Worm (Caenorhabditis elegans) whole organism, L4 larva: Measurements from ENCODE around the gene F47B8.3.
A peak's percentile ranks its signal among the peaks of the same experiment; 100 is the strongest.

Experiments used
- D1046.2 ChIP-seq: fragments of 200-800 bp; sonication (Bioruptor generic); IDR thresholded peaks from 2 replicates; pipeline ENCODE4 v1.3.6; 2022; ENCODE audit warnings: missing genetic modification characterization, missing compliant biosample characterization
- F49E8.2 ChIP-seq: sonication (generic microtip); optimal IDR thresholded peaks from 2 replicates; lab custom pipeline; 2016; ENCODE audit warnings: missing compliant biosample characterization, mild to moderate bottlenecking, missing genetic modification characterization, borderline replicate concordance
- T20F7.1 ChIP-seq: fragments of 200-800 bp; sonication (Bioruptor generic); optimal IDR thresholded peaks from 2 replicates; lab custom pipeline; 2018; ENCODE audit warnings: mild to moderate bottlenecking, missing genetic modification characterization, missing compliant biosample characterization
- Y105C5A.15 ChIP-seq: fragments of 200-800 bp; sonication (Bioruptor generic); IDR thresholded peaks from 2 replicates; pipeline ENCODE4 v1.3.6; 2022; ENCODE audit warnings: missing genetic modification characterization, missing compliant biosample characterization
- ZK546.5 ChIP-seq, 2 experiments: sonication (generic microtip); optimal IDR thresholded peaks; 2 replicates each; lab custom pipeline; 2017; ENCODE audit warnings: missing biosample characterization in 2 of 2, missing genetic modification characterization in 2 of 2
- ceh-32 ChIP-seq: sonication (generic microtip); optimal IDR thresholded peaks from 2 replicates; lab custom pipeline; 2016; ENCODE audit warnings: mild to moderate bottlenecking, missing genetic modification characterization, missing compliant biosample characterization; ENCODE audit not compliant: poor library complexity
- ceh-44 ChIP-seq: fragments of 200-800 bp; sonication (Bioruptor generic); IDR thresholded peaks from 2 replicates; pipeline ENCODE4 v1.3.6; 2022; ENCODE audit warnings: missing genetic modification reagents, missing genetic modification characterization, missing compliant biosample characterization
- ctbp-1 ChIP-seq: fragments of 200-800 bp; sonication (Bioruptor generic); IDR thresholded peaks from 2 replicates; pipeline ENCODE4 v1.3.6; 2022; ENCODE audit warnings: missing genetic modification reagents, missing genetic modification characterization, missing compliant biosample characterization
- daf-12 ChIP-seq: fragments of 150-350 bp; optimal IDR thresholded peaks from 2 replicates; lab custom pipeline; 2014; ENCODE audit warnings: missing biosample characterization, missing genetic modification reagents, missing genetic modification characterization
- daf-16 ChIP-seq, 3 experiments: sonication (generic microtip); optimal IDR thresholded peaks; 2 replicates each; lab custom pipeline; 2016 to 2017; ENCODE audit warnings: missing genetic modification characterization in 3 of 3, missing genetic modification reagents in 3 of 3, mild to moderate bottlenecking in 2 of 3, missing compliant biosample characterization in 2 of 3, missing biosample characterization in 1 of 3, moderate library complexity in 1 of 3
- dmd-6 ChIP-seq: fragments of 200-800 bp; sonication (Bioruptor generic); IDR thresholded peaks from 2 replicates; pipeline ENCODE4 v1.3.6; 2022; ENCODE audit warnings: missing genetic modification reagents, missing genetic modification characterization, missing compliant biosample characterization
- dmd-8 ChIP-seq: fragments of 200-800 bp; sonication (Bioruptor generic); IDR thresholded peaks from 2 replicates; pipeline ENCODE4 v1.3.6; 2022; ENCODE audit warnings: missing genetic modification characterization, missing compliant biosample characterization
- dmd-9 ChIP-seq: fragments of 200-800 bp; sonication (Bioruptor generic); IDR thresholded peaks from 2 replicates; pipeline ENCODE4 v1.3.6; 2022; ENCODE audit warnings: missing genetic modification reagents, missing genetic modification characterization, missing compliant biosample characterization
- dpl-1 ChIP-seq: fragments of 150-350 bp; optimal IDR thresholded peaks from 2 replicates; lab custom pipeline; 2014; ENCODE audit warnings: missing biosample characterization, missing genetic modification reagents, missing genetic modification characterization
- duxl-1 ChIP-seq: sonication (generic microtip); optimal IDR thresholded peaks from 2 replicates; lab custom pipeline; 2016; ENCODE audit warnings: mild to moderate bottlenecking, missing genetic modification characterization, moderate library complexity, missing compliant biosample characterization; ENCODE audit not compliant: poor library complexity
- egl-27 ChIP-seq: sonication (generic microtip); optimal IDR thresholded peaks from 3 replicates; lab custom pipeline; 2017; ENCODE audit warnings: missing biosample characterization, missing genetic modification reagents, missing genetic modification characterization
- egl-43 ChIP-seq: fragments of 200-800 bp; sonication (Bioruptor generic); IDR thresholded peaks from 2 replicates; pipeline ENCODE4 v1.3.6; 2022; ENCODE audit warnings: missing genetic modification reagents, missing genetic modification characterization, missing compliant biosample characterization
- fkh-10 ChIP-seq: fragments of 150-350 bp; optimal IDR thresholded peaks from 2 replicates; lab custom pipeline; 2014; ENCODE audit warnings: missing biosample characterization, missing genetic modification reagents, missing genetic modification characterization
- jun-1 ChIP-seq: fragments of 150-350 bp; optimal IDR thresholded peaks from 2 replicates; lab custom pipeline; 2014; ENCODE audit warnings: missing biosample characterization, missing genetic modification reagents, missing genetic modification characterization
- lim-7 ChIP-seq: fragments of 200-800 bp; sonication (Bioruptor generic); IDR thresholded peaks from 2 replicates; pipeline ENCODE4 v1.3.6; 2022; ENCODE audit warnings: missing genetic modification characterization, missing compliant biosample characterization
- lin-1 ChIP-seq: fragments of 200-800 bp; sonication (Bioruptor generic); IDR thresholded peaks from 2 replicates; pipeline ENCODE4 v1.3.6; 2022; ENCODE audit warnings: missing genetic modification reagents, missing genetic modification characterization, missing compliant biosample characterization
- lin-29 ChIP-seq: fragments of 200-800 bp; sonication (Bioruptor generic); IDR thresholded peaks from 2 replicates; pipeline ENCODE4 v1.3.6; 2022; ENCODE audit warnings: missing genetic modification reagents, missing genetic modification characterization, missing compliant biosample characterization
- lin-39 ChIP-seq: fragments of 150-350 bp; optimal IDR thresholded peaks from 2 replicates; lab custom pipeline; 2014; ENCODE audit warnings: missing biosample characterization, missing genetic modification reagents, missing genetic modification characterization
- lsy-2 ChIP-seq, 2 experiments: fragments of 150-350 bp in 1 of 2; sonication (generic microtip) in 1 of 2; optimal IDR thresholded peaks; 2 replicates each; lab custom pipeline; 2014 to 2017; ENCODE audit warnings: missing biosample characterization in 2 of 2, missing genetic modification characterization in 2 of 2
- mdl-1 ChIP-seq, 2 experiments: fragments of 150-350 bp in 1 of 2; sonication (generic microtip) in 1 of 2; optimal IDR thresholded peaks; 2 replicates each; lab custom pipeline; 2014 to 2017; ENCODE audit warnings: missing biosample characterization in 2 of 2, missing genetic modification characterization in 2 of 2
- mxl-2 ChIP-seq: fragments of 200-800 bp; sonication (Bioruptor generic); conservative IDR thresholded peaks from 2 replicates; pipeline ENCODE4 v1.3.6; 2022; ENCODE audit warnings: missing genetic modification reagents, missing genetic modification characterization, missing compliant biosample characterization
- mxl-3 ChIP-seq: fragments of 200-800 bp; sonication (Bioruptor generic); optimal IDR thresholded peaks from 2 replicates; lab custom pipeline; 2018; ENCODE audit warnings: mild to moderate bottlenecking, missing genetic modification characterization, missing compliant biosample characterization
- nhr-102 ChIP-seq: sonication (generic microtip); optimal IDR thresholded peaks from 2 replicates; lab custom pipeline; 2016; ENCODE audit warnings: mild to moderate bottlenecking, missing genetic modification characterization, moderate library complexity, missing compliant biosample characterization
- nhr-11 ChIP-seq: fragments of 150-350 bp; optimal IDR thresholded peaks from 2 replicates; lab custom pipeline; 2014; ENCODE audit warnings: missing biosample characterization, missing genetic modification characterization
- nhr-25 ChIP-seq: sonication (generic microtip); optimal IDR thresholded peaks from 2 replicates; lab custom pipeline; 2017; ENCODE audit warnings: missing genetic modification characterization, mild to moderate bottlenecking, missing compliant biosample characterization, antibody characterized with exemption, moderate library complexity, borderline replicate concordance; ENCODE audit not compliant: insufficient read depth
- nhr-28 ChIP-seq: fragments of 150-350 bp; optimal IDR thresholded peaks from 2 replicates; lab custom pipeline; 2014; ENCODE audit warnings: missing biosample characterization, missing genetic modification characterization
- nhr-42 ChIP-seq: fragments of 200-800 bp; sonication (Bioruptor generic); IDR thresholded peaks from 2 replicates; pipeline ENCODE4 v1.3.6; 2022; ENCODE audit warnings: missing genetic modification characterization, missing compliant biosample characterization
- nhr-76 ChIP-seq: fragments of 150-350 bp; optimal IDR thresholded peaks from 2 replicates; lab custom pipeline; 2014; ENCODE audit warnings: missing biosample characterization, missing genetic modification characterization
- pqm-1 ChIP-seq: sonication (generic microtip); optimal IDR thresholded peaks from 2 replicates; lab custom pipeline; 2017; ENCODE audit warnings: missing biosample characterization, missing genetic modification characterization
- rbr-2 ChIP-seq: sonication (generic microtip); optimal IDR thresholded peaks from 2 replicates; lab custom pipeline; 2016; ENCODE audit warnings: missing genotype, missing genetic modification characterization, missing compliant biosample characterization
- set-16 ChIP-seq: fragments of 200-800 bp; sonication (Bioruptor generic); IDR thresholded peaks from 2 replicates; pipeline ENCODE4 v1.3.6; 2022; ENCODE audit warnings: missing genetic modification reagents, missing genetic modification characterization, missing compliant biosample characterization
- snpc-1.2 ChIP-seq: fragments of 200-800 bp; sonication (Bioruptor generic); IDR thresholded peaks from 2 replicates; pipeline ENCODE4 v1.3.6; 2022; ENCODE audit warnings: missing genetic modification reagents, missing genetic modification characterization, missing compliant biosample characterization
- tra-1 ChIP-seq: fragments of 200-800 bp; sonication (Bioruptor generic); IDR thresholded peaks from 2 replicates; pipeline ENCODE4 v1.3.6; 2022; ENCODE audit warnings: missing genetic modification reagents, missing genetic modification characterization, missing compliant biosample characterization
- zfp-2 ChIP-seq: sonication (generic microtip); optimal IDR thresholded peaks from 2 replicates; lab custom pipeline; 2016; ENCODE audit warnings: mild to moderate bottlenecking, missing genetic modification characterization, missing compliant biosample characterization
- zip-11 ChIP-seq: fragments of 200-800 bp; sonication (Bioruptor generic); IDR thresholded peaks from 2 replicates; pipeline ENCODE4 v1.3.6; 2022; ENCODE audit warnings: missing genetic modification characterization, missing compliant biosample characterization
- ztf-7 ChIP-seq: fragments of 150-350 bp; optimal IDR thresholded peaks from 2 replicates; lab custom pipeline; 2014; ENCODE audit warnings: missing biosample characterization, missing genetic modification characterization

Gene F47B8.3

DNA sequence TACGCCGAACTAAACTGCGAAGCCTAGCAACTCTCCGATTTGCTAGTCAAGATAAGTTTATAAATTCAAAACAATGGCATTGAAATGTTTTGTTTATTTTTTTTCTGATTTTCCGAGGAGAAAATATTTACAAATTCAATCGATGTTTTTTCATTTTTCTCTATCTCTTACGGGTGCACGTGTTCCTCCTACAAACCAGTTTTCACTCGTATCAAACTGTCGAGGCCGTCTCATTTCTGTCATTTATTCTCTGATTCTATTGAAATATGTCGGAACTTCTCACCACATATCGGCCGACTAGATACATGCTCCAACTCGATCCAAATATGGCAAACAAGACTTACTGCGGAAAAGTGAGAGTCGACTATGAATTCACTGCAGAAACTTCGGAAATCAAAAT is 8.7 kb upstream of the F47B8.3 start, which contains the start of gene F47B8.8:
Gene F47B8.8, plus strand, starts transcription at position 257 of the 400 bp plus-strand sequence.
- TF ChIP-seq ZK546.5 (tag; optimal IDR thresholded peaks at IDR 0.05; lab: Kevin White, UChicago) (no peak), mdl-1 (tag; optimal IDR thresholded peaks at IDR 0.05; lab: Kevin White, UChicago) (peak in 1 of 2 experiments; percentile 13), nhr-102 (tag; lab: Kevin White, UChicago) (no peak)
- TF ChIP-seq, all 104 proteins: peak for 1

DNA sequence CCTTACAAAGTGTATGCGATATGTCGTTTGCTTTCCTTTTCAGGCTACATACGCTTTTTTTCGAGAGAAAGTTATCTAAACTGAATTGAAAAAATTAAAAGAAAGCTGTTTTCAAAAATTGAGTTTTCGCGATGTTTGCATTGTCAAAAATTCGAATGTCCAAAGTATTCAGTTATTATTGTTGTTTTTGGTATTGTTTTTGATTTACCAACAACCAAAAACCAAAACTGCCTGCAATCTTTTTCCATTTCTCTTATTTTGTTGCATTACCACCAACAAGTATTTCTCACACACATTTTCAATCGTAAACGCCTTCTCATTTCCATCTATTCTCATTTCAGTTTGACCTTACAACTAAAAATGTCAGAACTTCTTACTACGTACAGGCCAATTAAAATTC is 6.0 kb upstream of the F47B8.3 start, which contains the start of gene pepm-1:
Gene pepm-1, plus strand, starts transcription at position 301 of the 400 bp plus-strand sequence.
- TF ChIP-seq rbr-2 (no peak), D1046.2 (GFP tag; lab: Robert Waterston, UW) (no peak), lin-39 (tag; lab: Kevin White, UChicago) (no peak), zfp-2 (tag; lab: Kevin White, UChicago) (no peak), mxl-2 (GFP tag; lab: Robert Waterston, UW) (no peak), nhr-25 (tag; lab: Kevin White, UChicago) (no peak), dmd-8 (GFP tag; lab: Robert Waterston, UW) (no peak), egl-43 (GFP tag; lab: Robert Waterston, UW) (no peak), lim-7 (GFP tag; lab: Robert Waterston, UW) (no peak), mdl-1 (tag; optimal IDR thresholded peaks at IDR 0.05; lab: Kevin White, UChicago) (no peak)

DNA sequence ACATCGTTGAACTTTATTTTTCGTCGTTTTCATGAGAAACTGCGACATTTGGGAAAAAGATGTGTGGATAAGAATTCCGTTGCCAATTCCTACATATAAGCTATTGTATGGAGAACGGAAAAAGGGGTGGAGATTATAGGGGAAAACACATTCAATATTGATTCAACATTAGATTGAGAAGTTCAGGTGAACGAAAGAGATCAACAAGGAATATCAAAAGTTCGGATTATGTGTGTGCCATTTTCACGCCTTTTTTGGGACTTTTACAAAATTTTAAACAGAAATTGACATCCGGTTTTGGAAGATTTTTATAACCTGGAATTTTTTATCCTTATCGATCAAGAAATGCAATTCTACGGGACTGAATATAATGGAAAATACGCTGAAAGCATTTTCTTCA is 5.0 kb upstream of the F47B8.3 start, which contains the start of gene F47B8.5:
Gene F47B8.5, minus strand, starts transcription at position 101 of the 400 bp plus-strand sequence.
- no peak for TF ChIP-seq dpl-1 (GFP tag; lab: Kevin White, UChicago)
- TF ChIP-seq lin-29 (GFP tag; lab: Robert Waterston, UW) = no peak
- TF ChIP-seq nhr-11 (tag; lab: Kevin White, UChicago) = no peak
- no peak for TF ChIP-seq dmd-9 (GFP tag; lab: Robert Waterston, UW)
- no peak for TF ChIP-seq set-16 (GFP tag; lab: Robert Waterston, UW)

DNA sequence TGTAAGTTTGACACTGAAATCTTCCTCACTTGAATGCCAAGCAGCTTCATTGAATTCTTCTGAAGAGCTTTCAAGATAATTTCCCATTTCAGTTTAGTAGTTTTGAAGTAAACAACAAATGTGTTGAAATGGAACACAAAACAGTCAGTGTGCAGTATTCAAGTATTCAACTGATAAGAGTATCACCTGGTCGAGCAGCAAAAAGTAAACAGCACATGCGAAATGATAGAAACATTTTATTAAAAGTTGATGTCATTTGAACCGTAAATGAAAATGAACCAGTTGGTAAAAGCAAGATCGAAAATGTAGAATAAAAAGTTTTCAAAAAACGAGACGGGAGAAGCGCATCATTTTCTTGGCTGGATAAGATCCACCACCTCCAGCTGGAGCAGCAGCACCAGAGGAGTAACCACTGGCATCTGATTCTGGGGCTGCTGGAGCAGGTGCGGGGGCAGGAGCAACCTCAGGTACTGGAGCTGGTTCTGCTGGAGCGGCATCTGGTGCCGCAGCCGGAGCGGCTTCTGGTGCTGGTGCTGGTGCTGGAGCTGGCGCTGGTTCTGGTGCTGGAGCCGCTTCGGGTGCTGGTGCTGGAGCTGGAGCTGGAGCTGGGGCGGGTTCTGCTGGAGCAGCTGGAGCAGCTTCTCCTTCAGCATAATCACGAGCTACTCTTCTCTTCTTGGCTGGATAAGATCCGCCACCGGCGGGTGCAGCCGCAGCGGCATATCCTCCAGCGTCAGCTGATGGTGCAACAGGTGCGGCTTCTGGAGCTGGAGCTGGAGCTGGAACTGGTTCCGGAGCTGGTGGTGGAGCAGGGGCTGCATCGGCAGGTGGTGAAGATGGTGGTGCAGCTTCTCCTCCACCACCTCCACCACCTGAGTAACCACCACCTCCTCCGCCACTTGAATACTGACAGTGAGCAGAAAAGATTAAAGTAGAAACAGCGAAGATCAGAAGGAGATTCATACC is 2.0 kb upstream of the F47B8.3 start, which contains the start of the genes F47B8.4 and F47B8.18:
Gene F47B8.4, minus strand, starts transcription at position 172 of the 966 bp plus-strand sequence.
Gene F47B8.18, minus strand, starts transcription at position 963 of the 966 bp plus-strand sequence.
- no peak for TF ChIP-seq nhr-42
- no peak for TF ChIP-seq egl-27 (tag; lab: Kevin White, UChicago)
- TF ChIP-seq dmd-6 (GFP tag; lab: Robert Waterston, UW) = peak; percentile 44
- peak; percentile 13 for TF ChIP-seq mxl-3 (GFP tag; lab: Kevin White, UChicago)
- no peak for TF ChIP-seq lin-1 (GFP tag; lab: Robert Waterston, UW)
- TF ChIP-seq ceh-44 (GFP tag; lab: Robert Waterston, UW) = no peak
- no peak for TF ChIP-seq jun-1 (tag; lab: Kevin White, UChicago)
- TF ChIP-seq duxl-1 (tag; lab: Kevin White, UChicago) = no peak
- no peak for TF ChIP-seq D1046.2 (GFP tag; lab: Robert Waterston, UW)
- no peak for TF ChIP-seq zip-11 (GFP tag; lab: Robert Waterston, UW)
- TF ChIP-seq ceh-32 (tag; lab: Kevin White, UChicago) = no peak
- no peak for TF ChIP-seq ztf-7 (tag; lab: Kevin White, UChicago)
- peak; percentile 76 for TF ChIP-seq nhr-28 (tag; lab: Kevin White, UChicago)
- TF ChIP-seq T20F7.1 = no peak
- TF ChIP-seq snpc-1.2 (GFP tag; lab: Robert Waterston, UW) = no peak
- no peak for TF ChIP-seq daf-16 (GFP tag; optimal IDR thresholded peaks at IDR 0.05; lab: Kevin White, UChicago)
- peak; percentile 99 for TF ChIP-seq daf-16 (tag; optimal IDR thresholded peaks at IDR 0.05; lab: Kevin White, UChicago)
- peak; percentile 83 for TF ChIP-seq pqm-1 (tag; lab: Kevin White, UChicago)
- TF ChIP-seq Y105C5A.15 = no peak
- no peak for TF ChIP-seq mxl-2 (GFP tag; lab: Robert Waterston, UW)
- TF ChIP-seq ctbp-1 (GFP tag; lab: Robert Waterston, UW) = no peak
- TF ChIP-seq lsy-2 (tag; optimal IDR thresholded peaks at IDR 0.05; lab: Kevin White, UChicago) = no peak
- no peak for TF ChIP-seq nhr-76 (tag; lab: Kevin White, UChicago)
- TF ChIP-seq tra-1 (GFP tag; lab: Robert Waterston, UW) = no peak
- TF ChIP-seq zfp-2 (tag; lab: Kevin White, UChicago) = no peak
- no peak for TF ChIP-seq fkh-10 (GFP tag; lab: Kevin White, UChicago)
- no peak for TF ChIP-seq daf-12 (tag; lab: Kevin White, UChicago)
- no peak for TF ChIP-seq nhr-25 (tag; lab: Kevin White, UChicago)
- TF ChIP-seq F49E8.2 (tag; lab: Kevin White, UChicago) = no peak
